Worm (Caenorhabditis elegans) whole organism, L3 larva: ENCODE measurements around the gene clec-76.
A peak's percentile ranks its signal among the peaks of the same experiment; 100 is the strongest.

Source experiments
- R02D3.7 ChIP-seq: fragments of 150-350 bp; optimal IDR thresholded peaks from 2 replicates; lab custom pipeline; 2014; ENCODE audit warnings: missing biosample characterization, missing genetic modification characterization
- ZK546.5 ChIP-seq: sonication (generic microtip); optimal IDR thresholded peaks from 2 replicates; lab custom pipeline; 2017; ENCODE audit warnings: missing biosample characterization, missing genetic modification characterization
- ama-1 ChIP-seq: fragments of 150-350 bp; optimal IDR thresholded peaks from 2 replicates; lab custom pipeline; 2018
- ceh-16 ChIP-seq: sonication (generic microtip); optimal IDR thresholded peaks from 2 replicates; lab custom pipeline; 2017; ENCODE audit warnings: missing biosample characterization, missing genetic modification characterization
- ceh-82 ChIP-seq: fragments of 150-350 bp; optimal IDR thresholded peaks from 2 replicates; lab custom pipeline; 2014; ENCODE audit warnings: missing biosample characterization, missing genetic modification characterization
- ceh-9 ChIP-seq: sonication (generic microtip); optimal IDR thresholded peaks from 2 replicates; lab custom pipeline; 2018; ENCODE audit warnings: missing biosample characterization, missing genetic modification characterization
- egl-27 ChIP-seq: sonication (generic microtip); optimal IDR thresholded peaks from 4 replicates; lab custom pipeline; 2017; ENCODE audit warnings: missing biosample characterization, missing genetic modification reagents, missing genetic modification characterization
- elt-2 ChIP-seq: sonication (generic microtip); optimal IDR thresholded peaks from 2 replicates; lab custom pipeline; 2016; ENCODE audit warnings: missing genetic modification reagents, mild to moderate bottlenecking, missing genetic modification characterization, missing compliant biosample characterization
- eor-1 ChIP-seq, 2 experiments: fragments of 150-350 bp; optimal IDR thresholded peaks; 2 replicates each; lab custom pipeline; 2014 to 2018; ENCODE audit warnings: missing biosample characterization in 2 of 2, missing genetic modification characterization in 2 of 2
- fkh-10 ChIP-seq: sonication (generic microtip); optimal IDR thresholded peaks from 2 replicates; lab custom pipeline; 2017; ENCODE audit warnings: missing biosample characterization, missing genetic modification reagents, missing genetic modification characterization
- fkh-2 ChIP-seq: fragments of 150-350 bp; optimal IDR thresholded peaks from 2 replicates; lab custom pipeline; 2014; ENCODE audit warnings: missing biosample characterization, missing genetic modification reagents, missing genetic modification characterization
- fos-1 ChIP-seq: fragments of 150-350 bp; optimal IDR thresholded peaks from 2 replicates; lab custom pipeline; 2014; ENCODE audit warnings: missing biosample characterization, missing genetic modification characterization
- jun-1 ChIP-seq: fragments of 150-350 bp; optimal IDR thresholded peaks from 2 replicates; lab custom pipeline; 2014; ENCODE audit warnings: missing biosample characterization, missing genetic modification reagents, missing genetic modification characterization
- lin-15B ChIP-seq: fragments of 150-350 bp; optimal IDR thresholded peaks from 2 replicates; lab custom pipeline; 2014; ENCODE audit warnings: missing biosample characterization, missing genetic modification characterization
- lin-39 ChIP-seq: fragments of 150-350 bp; optimal IDR thresholded peaks from 2 replicates; lab custom pipeline; 2018; ENCODE audit warnings: missing biosample characterization, missing genetic modification reagents, missing genetic modification characterization
- lsy-12 ChIP-seq: sonication (generic microtip); optimal IDR thresholded peaks from 2 replicates; lab custom pipeline; 2016; ENCODE audit warnings: mild to moderate bottlenecking, missing genetic modification characterization, missing compliant biosample characterization
- mdl-1 ChIP-seq: fragments of 150-350 bp; optimal IDR thresholded peaks from 2 replicates; lab custom pipeline; 2014; ENCODE audit warnings: missing biosample characterization, missing genetic modification characterization
- mml-1 ChIP-seq: fragments of 150-350 bp; sonication (generic microtip); optimal IDR thresholded peaks from 3 replicates; lab custom pipeline; 2014; ENCODE audit warnings: missing biosample characterization, missing genetic modification characterization
- nfya-1 ChIP-seq: sonication (generic microtip); optimal IDR thresholded peaks from 2 replicates; lab custom pipeline; 2017; ENCODE audit warnings: missing genetic modification characterization, mild to moderate bottlenecking, missing compliant biosample characterization, antibody characterized with exemption, moderate library complexity; ENCODE audit not compliant: insufficient read depth
- nhr-11 ChIP-seq: fragments of 150-350 bp; optimal IDR thresholded peaks from 2 replicates; lab custom pipeline; 2014; ENCODE audit warnings: missing biosample characterization, missing genetic modification characterization
- nhr-12 ChIP-seq: fragments of 150-350 bp; optimal IDR thresholded peaks from 2 replicates; lab custom pipeline; 2014; ENCODE audit warnings: missing biosample characterization, missing genetic modification characterization
- nhr-23 ChIP-seq: fragments of 150-350 bp; optimal IDR thresholded peaks from 2 replicates; lab custom pipeline; 2014; ENCODE audit warnings: missing biosample characterization, missing genetic modification reagents, missing genetic modification characterization
- nhr-237 ChIP-seq: fragments of 150-350 bp; optimal IDR thresholded peaks from 2 replicates; lab custom pipeline; 2014; ENCODE audit warnings: missing biosample characterization, missing genetic modification characterization
- nhr-25 ChIP-seq: sonication (generic microtip); optimal IDR thresholded peaks from 2 replicates; lab custom pipeline; 2017; ENCODE audit warnings: missing biosample characterization, missing genetic modification characterization
- nhr-28 ChIP-seq: fragments of 150-350 bp; optimal IDR thresholded peaks from 2 replicates; lab custom pipeline; 2014; ENCODE audit warnings: missing biosample characterization, missing genetic modification characterization
- nhr-43 ChIP-seq: sonication (generic microtip); optimal IDR thresholded peaks from 2 replicates; lab custom pipeline; 2016; ENCODE audit warnings: mild to moderate bottlenecking, missing genetic modification characterization, missing compliant biosample characterization; ENCODE audit not compliant: poor library complexity, severe bottlenecking
- nhr-67 ChIP-seq: fragments of 150-350 bp; optimal IDR thresholded peaks from 2 replicates; lab custom pipeline; 2014; ENCODE audit warnings: missing biosample characterization, missing genetic modification characterization
- nhr-76 ChIP-seq: fragments of 150-350 bp; sonication (generic microtip); optimal IDR thresholded peaks from 5 replicates; lab custom pipeline; 2014; ENCODE audit warnings: missing biosample characterization, missing genetic modification characterization
- nhr-77 ChIP-seq: fragments of 150-350 bp; optimal IDR thresholded peaks from 2 replicates; lab custom pipeline; 2014; ENCODE audit warnings: missing biosample characterization, missing genetic modification characterization
- pha-4 ChIP-seq: fragments of 150-350 bp; optimal IDR thresholded peaks from 2 replicates; lab custom pipeline; 2014; ENCODE audit warnings: missing biosample characterization, missing genetic modification reagents, missing genetic modification characterization
- pqm-1 ChIP-seq: fragments of 150-350 bp; optimal IDR thresholded peaks from 2 replicates; lab custom pipeline; 2017; ENCODE audit warnings: missing biosample characterization, missing genetic modification characterization, inconsistent platforms
- sea-2 ChIP-seq: fragments of 150-350 bp; sonication (generic microtip); optimal IDR thresholded peaks from 4 replicates; lab custom pipeline; 2014; ENCODE audit warnings: missing biosample characterization, missing genetic modification reagents, missing genetic modification characterization
- snpc-4 ChIP-seq: fragments of 150-350 bp; optimal IDR thresholded peaks from 2 replicates; lab custom pipeline; 2014; ENCODE audit warnings: missing biosample characterization, missing genetic modification characterization
- tbx-2 ChIP-seq: sonication (generic microtip); optimal IDR thresholded peaks from 2 replicates; lab custom pipeline; 2016; ENCODE audit warnings: mild to moderate bottlenecking, missing genetic modification characterization, missing compliant biosample characterization
- unc-62 ChIP-seq: fragments of 150-350 bp; sonication (generic microtip); optimal IDR thresholded peaks from 4 replicates; lab custom pipeline; 2014; ENCODE audit warnings: missing biosample characterization, missing genetic modification reagents, missing genetic modification characterization
- zag-1 ChIP-seq: fragments of 150-350 bp; optimal IDR thresholded peaks from 2 replicates; lab custom pipeline; 2014; ENCODE audit warnings: missing biosample characterization, missing genetic modification characterization
- ztf-11 ChIP-seq: fragments of 150-350 bp; optimal IDR thresholded peaks from 2 replicates; lab custom pipeline; 2014; ENCODE audit warnings: missing biosample characterization, missing genetic modification characterization
- ztf-4 ChIP-seq: fragments of 150-350 bp; optimal IDR thresholded peaks from 2 replicates; lab custom pipeline; 2014; ENCODE audit warnings: missing biosample characterization, missing genetic modification characterization

clec-76 gene

DNA sequence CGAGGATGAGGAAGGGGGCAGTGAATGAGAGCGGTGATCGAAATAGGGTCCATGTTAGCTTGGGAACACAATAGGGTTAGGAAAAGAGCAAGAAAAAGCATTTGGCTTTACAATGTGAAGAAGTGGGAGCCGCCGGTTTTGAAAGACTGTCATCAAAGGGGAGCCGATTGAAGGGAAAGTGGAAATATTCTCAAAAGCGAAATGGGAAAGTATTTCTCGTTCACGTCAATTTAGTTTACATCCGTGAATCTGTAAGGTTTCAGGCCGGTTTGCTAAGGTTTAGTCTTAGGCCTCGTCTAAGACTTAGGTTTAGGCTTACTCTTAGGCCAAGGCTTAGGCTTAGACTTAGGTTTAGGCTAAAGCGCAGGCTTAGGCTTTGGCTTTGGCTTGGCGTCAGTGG lies 30.3 kb downstream of the clec-76 start, which contains the start of gene F47C12.7:
Gene F47C12.7 (minus strand): TSS at position 101 of the 400 bp plus-strand sequence.
- TF ChIP-seq jun-1 (tag; lab: Kevin White, UChicago), result no peak
- TF ChIP-seq ZK546.5 (tag; lab: Kevin White, UChicago), result no peak
- TF ChIP-seq eor-1 (tag; optimal IDR thresholded peaks at IDR 0.05; lab: Kevin White, UChicago), result no peak
- TF ChIP-seq nhr-28 (tag; lab: Kevin White, UChicago), result no peak
- TF ChIP-seq ama-1 (lab: Kevin White, UChicago), result no peak
- no peak for TF ChIP-seq ceh-9 (tag; lab: Kevin White, UChicago)
- no peak for TF ChIP-seq nhr-43

DNA sequence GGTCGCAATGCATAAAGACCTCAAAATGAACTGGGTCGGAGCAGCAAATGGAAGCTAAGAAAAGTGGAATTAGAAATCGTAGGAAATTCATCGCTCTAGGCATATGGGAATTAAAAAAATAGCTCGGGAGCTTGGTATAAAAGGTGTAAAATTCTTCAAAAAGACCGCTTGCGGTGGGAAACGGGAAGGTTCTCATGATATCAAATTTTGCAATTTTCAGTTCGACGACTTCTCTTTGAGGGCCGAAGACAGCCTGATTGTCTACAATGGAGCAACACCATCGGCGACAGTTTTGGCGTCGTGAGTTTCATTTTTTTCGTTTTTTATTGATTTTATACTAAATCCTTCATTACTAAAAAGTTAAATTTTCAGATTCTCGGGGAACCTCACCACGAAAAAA lies 33.5 kb downstream of the clec-76 start, which contains the start of gene F47C12.8:
Gene F47C12.8 (minus strand): TSS at position 101 of the 400 bp plus-strand sequence.
- TF ChIP-seq fos-1 (tag; lab: Kevin White, UChicago) (no peak), nhr-67 (tag; lab: Kevin White, UChicago) (no peak), nhr-12 (tag; lab: Kevin White, UChicago) (no peak), pha-4 (tag; lab: Kevin White, UChicago) (no peak), ceh-16 (tag; lab: Kevin White, UChicago) (no peak)

DNA sequence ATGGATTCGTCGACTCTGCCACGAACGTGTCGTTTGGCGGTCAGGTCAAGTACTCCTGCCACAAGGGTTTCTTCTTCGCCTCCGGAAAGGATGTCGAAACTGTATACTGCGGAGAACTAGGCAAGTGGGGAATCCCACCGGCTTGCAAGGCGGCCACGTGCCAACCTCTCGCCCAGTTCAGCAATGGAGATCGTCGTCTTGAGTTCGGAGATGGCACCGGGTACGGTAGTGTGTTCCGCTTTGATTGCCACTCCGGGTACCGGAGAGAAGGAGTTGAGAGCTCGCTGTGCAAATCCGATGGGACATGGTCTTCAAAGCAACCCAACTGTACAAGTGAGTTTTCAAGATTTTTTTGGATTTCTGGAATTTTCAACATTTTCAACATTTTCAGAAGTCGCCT lies 34.6 kb downstream of the clec-76 start:
- TF ChIP-seq nhr-76 (tag; lab: Kevin White, UChicago) (no peak), ceh-9 (tag; lab: Kevin White, UChicago) (no peak), fkh-2 (tag; lab: Kevin White, UChicago) (no peak), zag-1 (no peak), nhr-43 (no peak), lsy-12 (tag; lab: Kevin White, UChicago) (no peak), pqm-1 (no peak), nhr-11 (tag; lab: Kevin White, UChicago) (no peak), nfya-1 (tag; lab: Kevin White, UChicago) (no peak), tbx-2 (no peak), nhr-23 (tag; lab: Kevin White, UChicago) (no peak)

DNA sequence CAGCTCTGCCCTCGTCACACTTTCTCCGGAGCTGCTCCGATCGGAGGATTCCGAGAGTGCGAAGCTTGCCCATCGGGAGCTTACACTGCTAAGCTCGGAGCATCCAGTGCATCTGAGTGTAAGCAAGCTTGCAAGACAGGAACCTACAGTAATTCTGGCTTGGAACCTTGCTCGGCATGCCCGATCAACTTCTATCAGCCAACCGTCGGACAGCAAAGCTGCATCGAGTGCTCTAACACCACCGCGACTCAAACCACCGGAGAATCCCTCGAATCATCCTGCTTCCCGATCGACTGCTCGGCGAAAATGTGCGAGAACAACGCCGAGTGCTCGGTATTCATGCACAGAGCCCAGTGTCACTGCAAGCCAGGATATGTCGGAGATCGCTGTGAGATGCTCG lies 39.2 kb downstream of the clec-76 start:
- TF ChIP-seq pha-4 (tag; lab: Kevin White, UChicago), result no peak
- TF ChIP-seq R02D3.7 (tag; lab: Kevin White, UChicago), result no peak
- TF ChIP-seq mml-1, result no peak
- TF ChIP-seq snpc-4 (tag; lab: Kevin White, UChicago), result no peak
- TF ChIP-seq nhr-77, result no peak
- no peak for TF ChIP-seq nhr-25
- no peak for TF ChIP-seq ztf-11

DNA sequence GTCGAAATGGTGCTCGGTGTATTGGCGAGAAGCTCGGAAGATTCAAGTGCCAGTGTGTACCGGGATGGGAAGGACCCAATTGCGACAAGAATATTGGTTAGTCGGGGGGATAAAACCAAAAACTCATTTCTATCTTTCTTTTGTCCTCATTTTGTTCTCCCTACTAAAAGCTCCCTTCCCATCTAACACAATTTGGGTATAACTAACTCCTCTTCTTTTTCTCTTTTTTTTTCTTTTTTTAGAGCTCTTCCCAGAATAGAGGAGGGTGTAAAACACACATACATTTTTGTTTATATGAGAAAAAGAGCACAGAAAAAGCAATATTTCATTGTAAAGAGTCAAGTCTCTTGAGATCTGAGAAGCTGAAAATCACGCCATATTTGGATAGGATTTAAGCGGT lies 40.1 kb downstream of the clec-76 start:
- no peak for TF ChIP-seq lin-15B (tag; lab: Kevin White, UChicago)
- no peak for TF ChIP-seq nhr-28 (tag; lab: Kevin White, UChicago)
- peak; percentile 61 for TF ChIP-seq fkh-10 (GFP tag; lab: Kevin White, UChicago)
- no peak for TF ChIP-seq ceh-82

DNA sequence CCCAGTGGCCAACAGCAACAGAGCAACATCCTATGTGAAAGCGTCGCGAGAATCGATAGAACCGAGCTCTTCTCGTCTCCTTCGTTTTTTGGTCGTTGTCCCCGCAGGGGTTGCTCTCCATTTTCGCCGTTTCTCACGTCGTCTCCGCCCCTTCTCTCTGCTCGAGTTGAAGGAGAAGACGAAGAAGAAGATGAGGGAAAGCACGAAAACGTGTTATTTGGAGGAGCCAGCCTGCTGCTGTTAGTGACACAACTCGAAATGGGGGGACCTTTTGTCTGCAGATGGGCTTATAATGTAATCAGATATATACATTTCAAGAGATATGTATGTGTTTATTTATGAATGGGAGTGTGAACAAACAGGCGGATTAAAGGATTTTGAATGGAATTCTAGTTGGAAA lies 42.7 kb downstream of the clec-76 start, which contains the start of gene W02C12.2:
Gene W02C12.2 (minus strand): TSS at position 277 of the 400 bp plus-strand sequence.
- no peak for TF ChIP-seq nhr-25
- TF ChIP-seq egl-27 (tag; lab: Kevin White, UChicago), result no peak
- TF ChIP-seq nhr-11 (tag; lab: Kevin White, UChicago), result no peak
- TF ChIP-seq pqm-1, result no peak
- no peak for TF ChIP-seq ceh-9 (tag; lab: Kevin White, UChicago)
- no peak for TF ChIP-seq unc-62 (GFP tag; lab: Kevin White, UChicago)
- TF ChIP-seq nhr-12 (tag; lab: Kevin White, UChicago), result no peak

DNA sequence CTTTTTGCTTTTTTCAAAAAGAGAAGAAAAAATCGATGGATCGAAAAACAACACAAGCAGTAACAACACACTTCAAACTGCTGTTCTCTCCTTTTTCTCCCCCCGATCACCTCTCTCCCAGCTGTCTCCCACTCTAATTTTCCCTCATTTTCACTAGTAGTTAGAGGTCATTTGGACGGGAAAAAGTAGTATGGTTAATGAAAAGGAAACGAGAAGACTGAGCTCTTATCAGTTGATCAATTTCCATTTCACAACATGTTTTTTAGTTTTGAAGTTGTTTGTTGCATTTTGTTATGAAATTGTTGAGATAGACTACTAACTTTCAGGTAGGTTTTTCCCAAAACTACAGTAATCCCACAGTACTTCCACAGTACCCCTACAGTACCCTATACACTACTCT lies 43.4 kb downstream of the clec-76 start:
- TF ChIP-seq nhr-76 (tag; lab: Kevin White, UChicago), result no peak
- no peak for TF ChIP-seq mdl-1 (tag; lab: Kevin White, UChicago)
- TF ChIP-seq nhr-237 (tag; lab: Kevin White, UChicago), result no peak
- TF ChIP-seq lin-39, result no peak
- no peak for TF ChIP-seq pqm-1
- no peak for TF ChIP-seq nfya-1 (tag; lab: Kevin White, UChicago)
- no peak for TF ChIP-seq elt-2 (tag; lab: Kevin White, UChicago)
- no peak for TF ChIP-seq eor-1 (tag; optimal IDR thresholded peaks at IDR 0.05; lab: Kevin White, UChicago)
- no peak for TF ChIP-seq egl-27 (tag; lab: Kevin White, UChicago)
- no peak for TF ChIP-seq sea-2
- TF ChIP-seq ceh-16 (tag; lab: Kevin White, UChicago), result no peak
- no peak for TF ChIP-seq ztf-4 (tag; lab: Kevin White, UChicago)
- TF ChIP-seq ama-1 (lab: Kevin White, UChicago), result no peak
